Worm (Caenorhabditis elegans) whole organism, young adult: ENCODE results near the gene T19B10.2.

Experiments used
- B0035.1 ChIP-seq: sonication (generic microtip); optimal IDR thresholded peaks from 2 replicates; lab custom pipeline; 2016; ENCODE audit warnings: missing genetic modification characterization, mild to moderate bottlenecking, missing compliant biosample characterization, missing genotype, missing genetic modification reagents
- B0261.1 ChIP-seq: sonication (generic microtip); optimal IDR thresholded peaks from 2 replicates; lab custom pipeline; 2016; ENCODE audit warnings: mild to moderate bottlenecking, missing genetic modification characterization, moderate library complexity, missing compliant biosample characterization
- D2030.7 ChIP-seq: fragments of 200-800 bp; sonication (Bioruptor generic); IDR thresholded peaks from 2 replicates; pipeline ENCODE4 v1.3.6; 2022; ENCODE audit warnings: missing genetic modification reagents, missing genetic modification characterization, missing compliant biosample characterization
- F37B4.10 ChIP-seq: fragments of 200-800 bp; sonication (Bioruptor generic); IDR thresholded peaks from 2 replicates; pipeline ENCODE4 v1.3.6; 2022; ENCODE audit warnings: missing genetic modification characterization, missing compliant biosample characterization
- K11D2.4 ChIP-seq: fragments of 200-800 bp; sonication (Bioruptor generic); IDR thresholded peaks from 2 replicates; pipeline ENCODE4 v1.3.6; 2022; ENCODE audit warnings: missing genetic modification reagents, missing genetic modification characterization, missing compliant biosample characterization
- K12H6.12 ChIP-seq: fragments of 200-800 bp; sonication (Bioruptor generic); optimal IDR thresholded peaks from 2 replicates; lab custom pipeline; 2018; ENCODE audit warnings: mild to moderate bottlenecking, missing genetic modification characterization, missing compliant biosample characterization
- Y53G8AR.9 ChIP-seq: fragments of 200-800 bp; sonication (Bioruptor generic); conservative IDR thresholded peaks from 2 replicates; pipeline ENCODE4 v1.3.6; 2022; ENCODE audit warnings: missing genetic modification reagents, missing genetic modification characterization, missing compliant biosample characterization
- Y67H2A.10 ChIP-seq: fragments of 200-800 bp; sonication (Bioruptor generic); conservative IDR thresholded peaks from 2 replicates; pipeline ENCODE4 v1.3.6; 2022; ENCODE audit warnings: missing genetic modification reagents, missing genetic modification characterization, missing compliant biosample characterization
- ZK185.1 ChIP-seq: sonication (generic microtip); optimal IDR thresholded peaks from 2 replicates; lab custom pipeline; 2016; ENCODE audit warnings: mild to moderate bottlenecking, missing genetic modification characterization, missing compliant biosample characterization; ENCODE audit not compliant: poor library complexity, severe bottlenecking
- aptf-2 ChIP-seq: fragments of 200-800 bp; sonication (Bioruptor generic); conservative IDR thresholded peaks from 2 replicates; pipeline ENCODE4 v1.3.6; 2022; ENCODE audit warnings: missing genetic modification reagents, missing genetic modification characterization, missing compliant biosample characterization
- atf-7 ChIP-seq: sonication (generic microtip); optimal IDR thresholded peaks from 2 replicates; lab custom pipeline; 2017; ENCODE audit warnings: mild to moderate bottlenecking, missing genetic modification characterization, missing compliant biosample characterization
- attf-3 ChIP-seq: fragments of 200-800 bp; sonication (Bioruptor generic); conservative IDR thresholded peaks from 2 replicates; pipeline ENCODE4 v1.3.6; 2022; ENCODE audit warnings: missing genetic modification reagents, missing genetic modification characterization, missing compliant biosample characterization
- attf-5 ChIP-seq: fragments of 200-800 bp; sonication (Bioruptor generic); optimal IDR thresholded peaks from 2 replicates; lab custom pipeline; 2018; ENCODE audit warnings: mild to moderate bottlenecking, missing genetic modification characterization, missing compliant biosample characterization
- attf-6 ChIP-seq: fragments of 200-800 bp; sonication (Bioruptor generic); IDR thresholded peaks from 2 replicates; pipeline ENCODE4 v1.3.6; 2022; ENCODE audit warnings: missing genetic modification reagents, missing genetic modification characterization, missing compliant biosample characterization
- bed-1 ChIP-seq: fragments of 200-800 bp; sonication (Bioruptor generic); IDR thresholded peaks from 2 replicates; pipeline ENCODE4 v1.3.6; 2022; ENCODE audit warnings: missing genetic modification reagents, missing genetic modification characterization, missing compliant biosample characterization
- bed-2 ChIP-seq: fragments of 200-800 bp; sonication (Bioruptor generic); IDR thresholded peaks from 2 replicates; pipeline ENCODE4 v1.3.6; 2022; ENCODE audit warnings: missing genetic modification reagents, missing genetic modification characterization, missing compliant biosample characterization
- cebp-1 ChIP-seq, 2 experiments: fragments of 200-800 bp in 1 of 2; sonication (Bioruptor generic) in 1 of 2; sonication (generic microtip) in 1 of 2; IDR thresholded peaks in 1 of 2; optimal IDR thresholded peaks in 1 of 2; 2 replicates each; pipeline versions ENCODE4 v1.3.6 to Lab custom; 2017 to 2022; ENCODE audit warnings: missing compliant biosample characterization in 2 of 2, missing genetic modification characterization in 2 of 2, mild to moderate bottlenecking in 1 of 2, missing genetic modification reagents in 1 of 2, moderate library complexity in 1 of 2
- ceh-100 ChIP-seq: fragments of 200-800 bp; sonication (Bioruptor generic); IDR thresholded peaks from 2 replicates; pipeline ENCODE4 v1.3.6; 2022; ENCODE audit warnings: missing genetic modification reagents, missing genetic modification characterization, missing compliant biosample characterization
- chd-7 ChIP-seq: sonication (generic microtip); optimal IDR thresholded peaks from 2 replicates; lab custom pipeline; 2016; ENCODE audit warnings: mild to moderate bottlenecking, missing genetic modification characterization, moderate library complexity, missing compliant biosample characterization
- dox-1 ChIP-seq: fragments of 200-800 bp; sonication (Bioruptor generic); IDR thresholded peaks from 2 replicates; pipeline ENCODE4 v1.3.6; 2022; ENCODE audit warnings: missing genetic modification reagents, missing genetic modification characterization, missing compliant biosample characterization
- dpff-1 ChIP-seq: sonication (generic microtip); optimal IDR thresholded peaks from 2 replicates; lab custom pipeline; 2017; ENCODE audit warnings: mild to moderate bottlenecking, missing genetic modification characterization, missing compliant biosample characterization
- fkh-3 ChIP-seq: sonication (generic microtip); optimal IDR thresholded peaks from 2 replicates; lab custom pipeline; 2016; ENCODE audit warnings: mild to moderate bottlenecking, missing genetic modification characterization, missing compliant biosample characterization
- him-1 ChIP-seq: sonication (generic microtip); optimal IDR thresholded peaks from 2 replicates; lab custom pipeline; 2016; ENCODE audit warnings: missing genotype, missing genetic modification reagents, missing genetic modification characterization, missing compliant biosample characterization
- hlh-26 ChIP-seq: fragments of 200-800 bp; sonication (Bioruptor generic); conservative IDR thresholded peaks from 2 replicates; pipeline ENCODE4 v1.3.6; 2022; ENCODE audit warnings: missing genetic modification reagents, missing genetic modification characterization, missing compliant biosample characterization
- hmg-1.2 ChIP-seq: fragments of 200-800 bp; sonication (Bioruptor generic); IDR thresholded peaks from 2 replicates; pipeline ENCODE4 v1.3.6; 2022; ENCODE audit warnings: missing genetic modification reagents, missing genetic modification characterization, missing compliant biosample characterization
- hmg-20 ChIP-seq: fragments of 200-800 bp; sonication (Bioruptor generic); IDR thresholded peaks from 2 replicates; pipeline ENCODE4 v1.3.6; 2022; ENCODE audit warnings: missing genetic modification reagents, missing genetic modification characterization, missing compliant biosample characterization
- hsf-1 ChIP-seq: fragments of 200-800 bp; sonication (Bioruptor generic); IDR thresholded peaks from 2 replicates; pipeline ENCODE4 v1.3.6; 2022; ENCODE audit warnings: missing genetic modification reagents, missing genetic modification characterization, missing compliant biosample characterization
- let-607 ChIP-seq, 2 experiments: fragments of 200-800 bp in 1 of 2; sonication (Bioruptor generic) in 1 of 2; sonication (generic microtip) in 1 of 2; optimal IDR thresholded peaks; 2 replicates each; lab custom pipeline; 2016 to 2018; ENCODE audit warnings: mild to moderate bottlenecking in 2 of 2, missing compliant biosample characterization in 2 of 2, missing genetic modification characterization in 2 of 2, moderate library complexity in 2 of 2, missing genotype in 1 of 2
- lin-26 ChIP-seq: fragments of 200-800 bp; sonication (Bioruptor generic); IDR thresholded peaks from 2 replicates; pipeline ENCODE4 v1.3.6; 2022; ENCODE audit warnings: missing genetic modification reagents, missing genetic modification characterization, missing compliant biosample characterization
- madf-6 ChIP-seq: fragments of 200-800 bp; sonication (Bioruptor generic); IDR thresholded peaks from 2 replicates; pipeline ENCODE4 v1.3.6; 2022; ENCODE audit warnings: missing genetic modification reagents, missing genetic modification characterization, missing compliant biosample characterization
- mcd-1 ChIP-seq: fragments of 200-800 bp; sonication (Bioruptor generic); IDR thresholded peaks from 2 replicates; pipeline ENCODE4 v1.3.6; 2022; ENCODE audit warnings: missing genetic modification reagents, missing genetic modification characterization, missing compliant biosample characterization
- mxl-1 ChIP-seq: sonication (generic microtip); optimal IDR thresholded peaks from 2 replicates; lab custom pipeline; 2016; ENCODE audit warnings: missing genetic modification characterization, missing compliant biosample characterization
- nfyb-1 ChIP-seq: fragments of 200-800 bp; sonication (Bioruptor generic); IDR thresholded peaks from 2 replicates; pipeline ENCODE4 v1.3.6; 2022; ENCODE audit warnings: missing genetic modification reagents, missing genetic modification characterization, missing compliant biosample characterization
- nhr-179 ChIP-seq: sonication (generic microtip); optimal IDR thresholded peaks from 2 replicates; lab custom pipeline; 2016; ENCODE audit warnings: mild to moderate bottlenecking, missing genetic modification characterization, missing compliant biosample characterization
- pha-4 ChIP-seq: fragments of 150-350 bp; sonication (generic microtip); optimal IDR thresholded peaks from 2 replicates; lab custom pipeline; 2014; ENCODE audit warnings: missing biosample characterization, missing genetic modification reagents, missing genetic modification characterization
- rcor-1 ChIP-seq: fragments of 200-800 bp; sonication (Bioruptor generic); IDR thresholded peaks from 2 replicates; pipeline ENCODE4 v1.3.6; 2022; ENCODE audit warnings: missing genetic modification reagents, missing genetic modification characterization, missing compliant biosample characterization
- repo-1 ChIP-seq: sonication (generic microtip); optimal IDR thresholded peaks from 2 replicates; lab custom pipeline; 2017; ENCODE audit warnings: mild to moderate bottlenecking, missing genetic modification characterization, missing compliant biosample characterization
- snpc-1.1 ChIP-seq: sonication (generic microtip); optimal IDR thresholded peaks from 2 replicates; lab custom pipeline; 2017; ENCODE audit warnings: missing genetic modification characterization, mild to moderate bottlenecking, missing compliant biosample characterization, antibody characterized with exemption, moderate library complexity, missing genotype, missing genetic modification reagents; ENCODE audit not compliant: insufficient read depth
- snpc-3.4 ChIP-seq: sonication (generic microtip); optimal IDR thresholded peaks from 2 replicates; lab custom pipeline; 2017; ENCODE audit warnings: missing genetic modification characterization, mild to moderate bottlenecking, missing compliant biosample characterization, antibody characterized with exemption, moderate library complexity, missing genotype, missing genetic modification reagents
- somi-1 ChIP-seq: fragments of 200-800 bp; sonication (Bioruptor generic); optimal IDR thresholded peaks from 2 replicates; lab custom pipeline; 2018; ENCODE audit warnings: mild to moderate bottlenecking, missing genetic modification characterization, missing compliant biosample characterization
- tbx-9 ChIP-seq: sonication (generic microtip); optimal IDR thresholded peaks from 2 replicates; lab custom pipeline; 2016; ENCODE audit warnings: borderline replicate concordance, missing genetic modification characterization, inconsistent platforms, missing compliant biosample characterization
- unc-62 ChIP-seq: fragments of 150-350 bp; optimal IDR thresholded peaks from 2 replicates; lab custom pipeline; 2014; ENCODE audit warnings: missing biosample characterization, missing genetic modification reagents, missing genetic modification characterization
- xnd-1 ChIP-seq: sonication (generic microtip); optimal IDR thresholded peaks from 2 replicates; lab custom pipeline; 2016; ENCODE audit warnings: missing genotype, missing genetic modification reagents, missing genetic modification characterization, missing compliant biosample characterization
- zfh-2 ChIP-seq: fragments of 200-800 bp; sonication (Bioruptor generic); conservative IDR thresholded peaks from 2 replicates; pipeline ENCODE4 v1.3.6; 2022; ENCODE audit warnings: missing genetic modification reagents, missing genetic modification characterization, missing compliant biosample characterization
- ztf-18 ChIP-seq: sonication (generic microtip); optimal IDR thresholded peaks from 2 replicates; lab custom pipeline; 2016; ENCODE audit warnings: missing genotype, mild to moderate bottlenecking, missing genetic modification characterization, missing compliant biosample characterization
- ztf-28 ChIP-seq: fragments of 200-800 bp; sonication (Bioruptor generic); IDR thresholded peaks from 2 replicates; pipeline ENCODE4 v1.3.6; 2022; ENCODE audit warnings: missing genetic modification reagents, missing genetic modification characterization, missing compliant biosample characterization
- ztf-6 ChIP-seq: fragments of 200-800 bp; sonication (Bioruptor generic); IDR thresholded peaks from 2 replicates; pipeline ENCODE4 v1.3.6; 2022; ENCODE audit warnings: missing genetic modification reagents, missing genetic modification characterization, missing compliant biosample characterization

Gene T19B10.2

DNA sequence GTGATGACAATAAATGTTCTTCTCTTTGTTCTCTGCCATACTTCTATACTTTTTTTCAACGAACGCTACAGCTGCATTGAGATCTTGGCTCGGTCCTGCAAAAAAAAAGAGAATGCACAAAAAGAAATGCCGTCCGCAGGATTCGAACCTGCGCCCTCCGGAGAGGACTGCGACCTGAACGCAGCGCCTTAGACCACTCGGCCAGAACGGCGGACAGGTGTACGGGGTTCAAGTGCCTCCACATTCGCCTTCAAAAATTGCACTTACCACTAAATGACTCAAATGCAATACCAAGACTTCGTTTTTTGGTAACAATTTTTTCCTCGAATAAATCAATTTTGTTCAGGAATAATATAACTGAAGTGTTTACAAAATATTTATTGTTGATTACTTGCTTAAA, 46.4 kb upstream of the T19B10.2 start (continued):
- TF ChIP-seq ztf-28 (GFP tag; lab: Robert Waterston, UW), result no peak
- TF ChIP-seq attf-6 (GFP tag; lab: Robert Waterston, UW), result peak; percentile 16; the same call in 1 of the 2 replicates
- TF ChIP-seq ztf-6, result no peak
- TF ChIP-seq him-1, result peak; percentile 69
- no peak for TF ChIP-seq somi-1
- peak; percentile 92 for TF ChIP-seq snpc-1.1 (tag; lab: Kevin White, UChicago)
- TF ChIP-seq repo-1 (tag; lab: Kevin White, UChicago), result peak; percentile 34
- no peak for TF ChIP-seq xnd-1 (tag; lab: Kevin White, UChicago)
- TF ChIP-seq unc-62, result no peak
- no peak for TF ChIP-seq ZK185.1 (tag; lab: Kevin White, UChicago)
- peak; percentile 35 for TF ChIP-seq madf-6 (GFP tag; lab: Robert Waterston, UW)
- no peak for TF ChIP-seq fkh-3
- no peak for TF ChIP-seq ceh-100
- 0 out of 2 replicates have a peak, but pooled peaks have one; percentile 32 for TF ChIP-seq K11D2.4 (GFP tag; lab: Robert Waterston, UW)
- TF ChIP-seq D2030.7 (GFP tag; lab: Robert Waterston, UW), result peak; percentile 15; the same call in 1 of the 2 replicates
- peak; percentile 57 for TF ChIP-seq hmg-20 (GFP tag; lab: Robert Waterston, UW)
- peak; percentile 74 for TF ChIP-seq B0261.1
- TF ChIP-seq Y53G8AR.9 (GFP tag; lab: Robert Waterston, UW), result 0 out of 2 replicates have a peak, but pooled peaks have one; percentile 30
- no peak for TF ChIP-seq bed-1 (GFP tag; lab: Robert Waterston, UW)
- no peak for TF ChIP-seq Y67H2A.10 (GFP tag; lab: Robert Waterston, UW)
- no peak for TF ChIP-seq attf-3
- TF ChIP-seq hsf-1 (GFP tag; lab: Robert Waterston, UW), result no peak
- TF ChIP-seq cebp-1 (GFP tag; IDR thresholded peaks at IDR 0.05; lab: Robert Waterston, UW), result no peak
- peak; percentile 24 for TF ChIP-seq cebp-1 (tag; optimal IDR thresholded peaks at IDR 0.05; lab: Kevin White, UChicago)
- TF ChIP-seq snpc-3.4 (tag; lab: Kevin White, UChicago), result peak; percentile 20
- no peak for TF ChIP-seq pha-4 (tag; lab: Kevin White, UChicago)
- no peak for TF ChIP-seq F37B4.10 (GFP tag; lab: Robert Waterston, UW)
- TF ChIP-seq chd-7 (tag; lab: Kevin White, UChicago), result peak; percentile 53
- TF ChIP-seq hmg-1.2 (GFP tag; lab: Robert Waterston, UW), result peak; percentile 51
- no peak for TF ChIP-seq B0035.1
- TF ChIP-seq mxl-1 (tag; lab: Kevin White, UChicago), result no peak
- no peak for TF ChIP-seq hlh-26 (GFP tag; lab: Robert Waterston, UW)
- TF ChIP-seq zfh-2 (GFP tag; lab: Robert Waterston, UW), result peak; percentile 79
- TF ChIP-seq K12H6.12 (tag; lab: Kevin White, UChicago), result no peak
- TF ChIP-seq nfyb-1 (GFP tag; lab: Robert Waterston, UW), result peak; percentile 51; the same call in 1 of the 2 replicates
- peak; percentile 23; the same call in 1 of the 2 replicates for TF ChIP-seq lin-26 (GFP tag; lab: Robert Waterston, UW)
- no peak for TF ChIP-seq let-607 (tag; optimal IDR thresholded peaks at IDR 0.05; lab: Kevin White, UChicago)
- no peak for TF ChIP-seq atf-7 (tag; lab: Kevin White, UChicago)
- TF ChIP-seq attf-5 (GFP tag; lab: Kevin White, UChicago), result peak; percentile 18
- no peak for TF ChIP-seq ztf-18 (tag; lab: Kevin White, UChicago)
- TF ChIP-seq mcd-1 (GFP tag; lab: Robert Waterston, UW), result peak; percentile 49; the same call in 1 of the 2 replicates
- no peak for TF ChIP-seq nhr-179 (tag; lab: Kevin White, UChicago)
- no peak for TF ChIP-seq aptf-2 (GFP tag; lab: Robert Waterston, UW)
- TF ChIP-seq dpff-1 (tag; lab: Kevin White, UChicago), result no peak
- TF ChIP-seq dox-1 (GFP tag; lab: Robert Waterston, UW), result peak; percentile 50; the same call in 1 of the 2 replicates
- TF ChIP-seq tbx-9 (tag; lab: Kevin White, UChicago), result no peak
- no peak for TF ChIP-seq bed-2
- 0 out of 2 replicates have a peak, but pooled peaks have one; percentile 37 for TF ChIP-seq rcor-1 (GFP tag; lab: Robert Waterston, UW)
